Fruit fly (Drosophila melanogaster): ENCODE results near the gene CG7016.

DNA sequence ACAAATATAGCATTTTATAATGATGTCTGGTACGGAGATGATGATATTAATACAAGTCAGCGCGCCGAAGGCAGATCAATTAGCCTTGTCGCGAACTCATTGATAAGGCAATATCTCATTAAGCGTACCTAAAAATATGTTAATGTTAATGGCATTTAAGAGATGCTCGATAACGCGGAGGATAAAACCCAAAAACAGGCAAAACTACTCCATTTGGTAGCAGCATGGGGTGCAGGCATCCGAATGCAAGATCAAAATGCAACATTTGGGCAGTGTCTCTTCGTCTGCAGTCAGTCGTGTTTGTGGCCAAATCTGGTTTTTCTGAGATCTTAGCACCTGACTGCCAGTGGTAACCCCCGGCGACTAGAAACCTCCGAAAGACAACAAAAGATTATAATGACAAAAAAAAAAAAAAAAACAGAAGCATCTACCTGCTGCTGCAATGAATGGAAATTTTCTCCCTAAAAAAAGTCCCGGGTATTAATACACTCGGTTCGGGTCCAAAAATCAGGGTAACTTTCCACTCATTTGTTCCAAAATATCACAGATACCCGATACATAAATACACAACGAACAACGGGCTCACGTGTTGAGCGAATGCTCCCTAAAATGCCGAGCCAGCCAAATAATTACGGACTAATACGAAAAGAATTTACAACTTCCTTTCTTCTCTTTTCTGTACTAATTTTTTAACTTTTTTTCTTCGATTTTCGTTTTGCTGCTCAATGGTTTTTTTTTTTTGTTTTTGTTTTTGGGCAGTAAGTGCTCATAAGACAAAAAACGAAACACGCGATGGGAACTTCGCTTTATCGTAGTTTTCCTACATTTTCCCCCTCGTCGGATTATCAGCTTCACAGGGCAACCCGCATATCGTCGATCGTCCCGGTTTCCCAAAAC, 16.5 kb upstream of the CG7016 start:
- TF ChIP-seq insv (optimal IDR thresholded peaks at IDR 0.05) (no peak), h (optimal IDR thresholded peaks at IDR 0.05) (no peak), psq (optimal IDR thresholded peaks at IDR 0.05) (no peak)

Measured in Kc167 (cell line).